Fruit fly (Drosophila melanogaster) whole organism, embryonic: ENCODE data around the gene ebd1.

Experiments used
- Atf3 ChIP-seq: fragments of 200-800 bp; sonication (Bioruptor generic); optimal IDR thresholded peaks from 3 replicates; lab custom pipeline; 2016; ENCODE audit warnings: missing biosample characterization, missing genetic modification characterization
- CG10209 ChIP-seq: fragments of 200-800 bp; sonication (Bioruptor generic); optimal IDR thresholded peaks from 3 replicates; lab custom pipeline; 2017; ENCODE audit warnings: missing biosample characterization, mild to moderate bottlenecking, missing genetic modification characterization, missing genetic modification reagents
- CG10654 ChIP-seq: fragments of 200-800 bp; sonication (Bioruptor generic); optimal IDR thresholded peaks from 2 replicates; lab custom pipeline; 2016; ENCODE audit warnings: missing biosample characterization, missing genetic modification characterization
- CG11247 ChIP-seq: fragments of 200-800 bp; sonication (Bioruptor generic); IDR thresholded peaks from 2 replicates; pipeline ENCODE4 v1.3.6; 2022; ENCODE audit warnings: missing biosample characterization, missing genetic modification characterization
- CG12071 ChIP-seq: fragments of 200-800 bp; sonication (Bioruptor generic); optimal IDR thresholded peaks from 3 replicates; lab custom pipeline; 2018; ENCODE audit warnings: missing biosample characterization, mild to moderate bottlenecking, missing genetic modification characterization
- CG12942 ChIP-seq: fragments of 200-800 bp; sonication (Bioruptor generic); optimal IDR thresholded peaks from 3 replicates; lab custom pipeline; 2016; ENCODE audit warnings: missing biosample characterization, missing genetic modification characterization
- CG14050 ChIP-seq: fragments of 200-800 bp; sonication (Bioruptor generic); IDR thresholded peaks from 3 replicates; pipeline ENCODE4 v1.3.6; 2022; ENCODE audit warnings: missing biosample characterization, missing genetic modification characterization
- CG14441 ChIP-seq: fragments of 200-800 bp; sonication (Bioruptor generic); IDR thresholded peaks from 2 replicates; pipeline ENCODE4 v1.3.6; 2022; ENCODE audit warnings: missing biosample characterization, missing genetic modification characterization
- CG15073 ChIP-seq: fragments of 200-800 bp; sonication (Bioruptor generic); optimal IDR thresholded peaks from 2 replicates; lab custom pipeline; 2016; ENCODE audit warnings: missing biosample characterization, missing genetic modification characterization
- CG17361 ChIP-seq: fragments of 200-800 bp; sonication (Bioruptor generic); IDR thresholded peaks from 3 replicates; pipeline ENCODE4 v1.3.6; 2022; ENCODE audit warnings: missing biosample characterization, missing genetic modification characterization
- CG17568 ChIP-seq: fragments of 200-800 bp; sonication (Bioruptor generic); optimal IDR thresholded peaks from 2 replicates; lab custom pipeline; 2018; ENCODE audit warnings: missing biosample characterization, mild to moderate bottlenecking, missing genetic modification characterization, moderate library complexity
- CG2116 ChIP-seq: fragments of 200-800 bp; sonication (Bioruptor generic); optimal IDR thresholded peaks from 3 replicates; lab custom pipeline; 2018; ENCODE audit warnings: missing biosample characterization, mild to moderate bottlenecking, missing genetic modification characterization
- CG2202 ChIP-seq: fragments of 200-800 bp; sonication (Bioruptor generic); optimal IDR thresholded peaks from 2 replicates; lab custom pipeline; 2018; ENCODE audit warnings: missing biosample characterization, mild to moderate bottlenecking, missing genetic modification characterization
- CG30403 ChIP-seq: fragments of 200-800 bp; sonication (Bioruptor generic); optimal IDR thresholded peaks from 3 replicates; lab custom pipeline; 2016; ENCODE audit warnings: missing biosample characterization, missing genetic modification characterization
- CG34376 ChIP-seq: fragments of 200-800 bp; sonication (Bioruptor generic); optimal IDR thresholded peaks from 2 replicates; lab custom pipeline; 2018; ENCODE audit warnings: missing biosample characterization, mild to moderate bottlenecking, missing genetic modification characterization
- CG3726 ChIP-seq: fragments of 200-800 bp; sonication (Bioruptor generic); IDR thresholded peaks from 3 replicates; pipeline ENCODE4, ENCODE4 v1.3.6; 2022; ENCODE audit warnings: missing biosample characterization, missing genetic modification characterization
- CG4424 ChIP-seq: fragments of 200-800 bp; sonication (Bioruptor generic); optimal IDR thresholded peaks from 3 replicates; lab custom pipeline; 2016; ENCODE audit warnings: missing biosample characterization, missing genetic modification characterization
- CG6254 ChIP-seq: fragments of 200-800 bp; sonication (Bioruptor generic); optimal IDR thresholded peaks from 3 replicates; lab custom pipeline; 2017; ENCODE audit warnings: mild to moderate bottlenecking, missing biosample characterization, missing genetic modification reagents, missing genetic modification characterization
- CG8089 ChIP-seq: fragments of 200-800 bp; sonication (Bioruptor generic); optimal IDR thresholded peaks from 3 replicates; lab custom pipeline; 2016; ENCODE audit warnings: missing biosample characterization, missing genetic modification characterization
- Camta ChIP-seq: fragments of 200-800 bp; sonication (Bioruptor generic); optimal IDR thresholded peaks from 2 replicates; lab custom pipeline; 2016; ENCODE audit warnings: missing biosample characterization, missing genetic modification characterization
- CoRest ChIP-seq: fragments of 200-800 bp; sonication (Bioruptor generic); optimal IDR thresholded peaks from 3 replicates; lab custom pipeline; 2018; ENCODE audit warnings: missing biosample characterization, mild to moderate bottlenecking, missing genetic modification characterization, moderate library complexity
- Dad ChIP-seq: fragments of 200-800 bp; sonication (Bioruptor generic); optimal IDR thresholded peaks from 3 replicates; lab custom pipeline; 2016; ENCODE audit warnings: missing biosample characterization, missing genetic modification characterization
- Doc3 ChIP-seq: fragments of 200-800 bp; sonication (Bioruptor generic); IDR thresholded peaks from 3 replicates; pipeline ENCODE4 v1.3.6; 2022; ENCODE audit warnings: missing biosample characterization, missing genetic modification characterization; ENCODE audit not compliant: partially characterized antibody
- Dp ChIP-seq: fragments of 200-800 bp; sonication (Bioruptor generic); optimal IDR thresholded peaks from 2 replicates; lab custom pipeline; 2018; ENCODE audit warnings: missing biosample characterization, mild to moderate bottlenecking, missing genetic modification characterization, moderate library complexity
- Eip74EF ChIP-seq, 2 experiments: fragments of 200-800 bp in 1 of 2; fragments of >200 bp in 1 of 2; sonication (Bioruptor generic) in 1 of 2; optimal IDR thresholded peaks; 2 replicates each; lab custom pipeline; 2017 to 2019; ENCODE audit warnings: missing biosample characterization in 2 of 2, missing genetic modification characterization in 2 of 2, mild to moderate bottlenecking in 1 of 2, moderate library complexity in 1 of 2
- Elba2 ChIP-seq: fragments of 200-800 bp; sonication (Bioruptor generic); optimal IDR thresholded peaks from 3 replicates; lab custom pipeline; 2016; ENCODE audit warnings: missing biosample characterization, missing genetic modification characterization
- Gsc ChIP-seq: fragments of 200-800 bp; sonication (Bioruptor generic); IDR thresholded peaks from 2 replicates; pipeline ENCODE4 v1.3.6; 2022; ENCODE audit warnings: missing biosample characterization, missing genetic modification characterization
- HLH4C ChIP-seq: fragments of 200-800 bp; sonication (Bioruptor generic); IDR thresholded peaks from 3 replicates; pipeline ENCODE4 v1.3.6; 2022; ENCODE audit warnings: missing biosample characterization, missing genetic modification characterization; ENCODE audit not compliant: partially characterized antibody
- Hr3 ChIP-seq: fragments of 200-800 bp; sonication (Bioruptor generic); optimal IDR thresholded peaks from 3 replicates; lab custom pipeline; 2016; ENCODE audit warnings: missing biosample characterization, missing genetic modification characterization
- NC2α ChIP-seq: fragments of 200-800 bp; sonication (Bioruptor generic); optimal IDR thresholded peaks from 2 replicates; lab custom pipeline; 2016; ENCODE audit warnings: missing biosample characterization, missing genetic modification characterization
- Optix ChIP-seq: fragments of 200-800 bp; sonication (Bioruptor generic); IDR thresholded peaks from 3 replicates; pipeline ENCODE4 v1.3.6; 2022; ENCODE audit warnings: missing biosample characterization, missing genetic modification characterization
- Spps ChIP-seq: fragments of 200-800 bp; sonication (Bioruptor generic); optimal IDR thresholded peaks from 2 replicates; lab custom pipeline; 2018; ENCODE audit warnings: missing biosample characterization, mild to moderate bottlenecking, missing genetic modification characterization
- ac ChIP-seq: fragments of 200-800 bp; sonication (Bioruptor generic); optimal IDR thresholded peaks from 3 replicates; lab custom pipeline; 2017; ENCODE audit warnings: missing biosample characterization, mild to moderate bottlenecking, missing genetic modification characterization
- amos ChIP-seq: fragments of 200-800 bp; sonication (Bioruptor generic); IDR thresholded peaks from 2 replicates; pipeline ENCODE4 v1.3.6; 2022; ENCODE audit warnings: missing biosample characterization, missing genetic modification characterization; ENCODE audit not compliant: partially characterized antibody
- chif ChIP-seq, 2 experiments: fragments of 200-800 bp; sonication (Bioruptor generic); optimal IDR thresholded peaks; 3 replicates each; lab custom pipeline; 2016; ENCODE audit warnings: missing biosample characterization in 2 of 2, missing genetic modification characterization in 2 of 2
- croc ChIP-seq: fragments of 200-800 bp; sonication (Bioruptor generic); conservative IDR thresholded peaks from 3 replicates; pipeline ENCODE4 v1.3.6; 2022; ENCODE audit warnings: missing biosample characterization, missing genetic modification characterization
- dmrt11E ChIP-seq: fragments of 200-800 bp; sonication (Bioruptor generic); optimal IDR thresholded peaks from 3 replicates; lab custom pipeline; 2018; ENCODE audit warnings: missing biosample characterization, mild to moderate bottlenecking, missing genetic modification characterization, moderate library complexity
- fu2 ChIP-seq: fragments of 200-800 bp; sonication (Bioruptor generic); optimal IDR thresholded peaks from 2 replicates; lab custom pipeline; 2016; ENCODE audit warnings: missing biosample characterization, missing genetic modification characterization
- hbn ChIP-seq: fragments of 200-800 bp; sonication (Bioruptor generic); IDR thresholded peaks from 2 replicates; pipeline ENCODE4 v1.3.6; 2022; ENCODE audit warnings: missing biosample characterization, missing genetic modification characterization; ENCODE audit not compliant: partially characterized antibody
- ind ChIP-seq: fragments of 200-800 bp; sonication (Bioruptor generic); optimal IDR thresholded peaks from 3 replicates; lab custom pipeline; 2016; ENCODE audit warnings: missing biosample characterization, missing genetic modification characterization
- kah ChIP-seq: fragments of 200-800 bp; sonication (Bioruptor generic); optimal IDR thresholded peaks from 2 replicates; lab custom pipeline; 2018; ENCODE audit warnings: missing biosample characterization, mild to moderate bottlenecking, missing genetic modification characterization
- mld ChIP-seq: fragments of 200-800 bp; sonication (Bioruptor generic); IDR thresholded peaks from 3 replicates; pipeline ENCODE4 v1.3.6; 2022; ENCODE audit warnings: missing biosample characterization, missing genetic modification characterization; ENCODE audit not compliant: partially characterized antibody
- row ChIP-seq: fragments of 200-800 bp; sonication (Bioruptor generic); IDR thresholded peaks from 3 replicates; pipeline ENCODE4 v1.3.6; 2022; ENCODE audit warnings: missing biosample characterization, missing genetic modification characterization
- run ChIP-seq: fragments of 200-800 bp; sonication (Bioruptor generic); optimal IDR thresholded peaks from 3 replicates; lab custom pipeline; 2018; ENCODE audit warnings: missing biosample characterization, mild to moderate bottlenecking, missing genetic modification characterization
- schlank ChIP-seq: fragments of 200-800 bp; sonication (Bioruptor generic); optimal IDR thresholded peaks from 2 replicates; lab custom pipeline; 2018; ENCODE audit warnings: missing biosample characterization, mild to moderate bottlenecking, missing genetic modification characterization
- sisA ChIP-seq: fragments of 200-800 bp; sonication (Bioruptor generic); IDR thresholded peaks from 2 replicates; pipeline ENCODE4 v1.3.6; 2022; ENCODE audit warnings: missing biosample characterization, missing genetic modification characterization
- slou ChIP-seq: fragments of 200-800 bp; sonication (Bioruptor generic); optimal IDR thresholded peaks from 3 replicates; lab custom pipeline; 2016; ENCODE audit warnings: missing biosample characterization, missing genetic modification characterization
- ssp ChIP-seq: fragments of 200-800 bp; sonication (Bioruptor generic); IDR thresholded peaks from 2 replicates; pipeline ENCODE4 v1.3.6; 2022; ENCODE audit warnings: missing biosample characterization, missing genetic modification characterization
- twi ChIP-seq: fragments of 200-800 bp; optimal IDR thresholded peaks from 2 replicates; lab custom pipeline; 2019; ENCODE audit warnings: missing biosample characterization, mild to moderate bottlenecking, missing genetic modification characterization, moderate library complexity
- vnd ChIP-seq: fragments of 200-800 bp; sonication (Bioruptor generic); IDR thresholded peaks from 3 replicates; pipeline ENCODE4 v1.3.6; 2022; ENCODE audit warnings: missing biosample characterization, missing genetic modification characterization; ENCODE audit not compliant: partially characterized antibody

The ebd1 gene

DNA sequence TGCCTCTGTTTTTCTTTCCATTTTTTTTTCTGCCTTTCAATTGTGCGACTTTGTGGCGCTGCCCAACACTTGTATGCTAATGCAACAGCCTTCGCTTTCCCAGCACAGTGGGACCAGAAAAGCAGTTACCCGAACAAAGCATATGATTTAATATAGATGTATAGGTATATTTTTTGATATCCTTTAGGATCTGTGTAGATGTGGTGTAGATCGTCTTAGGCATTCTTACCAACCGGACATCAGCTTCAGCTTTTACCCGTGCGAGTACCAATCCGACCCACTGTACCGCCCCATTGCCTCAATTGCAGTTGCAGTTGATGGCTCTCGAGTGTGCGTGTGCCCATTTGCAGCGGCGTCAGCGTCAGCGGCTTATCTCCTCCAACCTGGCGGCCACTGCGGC is 48.9 kb downstream of the ebd1 start (continued):
- TF ChIP-seq ssp (GFP tag; lab: Robert Waterston, UW) (peak; percentile 50; the same call in 1 of the 2 replicates), CG14441 (GFP tag; lab: Robert Waterston, UW) (peak; percentile 57), CG10654 (GFP tag; lab: Kevin White, UChicago) (peak; percentile 33), Optix (GFP tag; lab: Robert Waterston, UW) (peak; percentile 60; the same call in 1 of the 3 replicates), Dad (GFP tag; lab: Kevin White, UChicago) (peak; percentile 62), HLH4C (no peak), CG2202 (tag; lab: Kevin White, UChicago) (peak; percentile 52), CG11247 (peak; percentile 58), CG17568 (GFP tag; lab: Kevin White, UChicago) (peak; percentile 35), fu2 (GFP tag; lab: Kevin White, UChicago) (peak; percentile 19), kah (GFP tag; lab: Kevin White, UChicago) (no peak), amos (GFP tag; lab: Robert Waterston, UW) (no peak), Spps (tag; lab: Kevin White, UChicago) (peak; percentile 58), CG10209 (GFP tag; lab: Kevin White, UChicago) (peak; percentile 70), sisA (GFP tag; lab: Robert Waterston, UW) (peak; percentile 72), CG15073 (GFP tag; lab: Kevin White, UChicago) (no peak), Atf3 (GFP tag; lab: Kevin White, UChicago) (peak; percentile 13), Doc3 (GFP tag; lab: Robert Waterston, UW) (no peak), CG34376 (GFP tag; lab: Kevin White, UChicago) (no peak), mld (GFP tag; lab: Robert Waterston, UW) (no peak), twi (peak; percentile 2), Camta (GFP tag; lab: Kevin White, UChicago) (peak; percentile 16), CoRest (tag; lab: Kevin White, UChicago) (peak; percentile 51), CG14050 (GFP tag; lab: Robert Waterston, UW) (peak; percentile 50; the same call in 2 of the 3 replicates), CG3726 (0 out of 3 replicates have a peak, but pooled peaks have one; percentile 54), CG2116 (GFP tag; lab: Kevin White, UChicago) (peak; percentile 23), CG4424 (GFP tag; lab: Kevin White, UChicago) (peak; percentile 75), croc (peak; percentile 50), NC2α (no peak), Eip74EF (GFP tag; optimal IDR thresholded peaks at IDR 0.05; lab: Kevin White, UChicago) (no peak), Gsc (peak; percentile 57), ac (GFP tag; lab: Kevin White, UChicago) (peak; percentile 28), Elba2 (no peak), Hr3 (GFP tag; lab: Kevin White, UChicago) (peak; percentile 57), CG12942 (GFP tag; lab: Kevin White, UChicago) (peak; percentile 27), ind (GFP tag; lab: Kevin White, UChicago) (peak; percentile 69), run (tag; lab: Kevin White, UChicago) (peak; percentile 9), chif (GFP tag; optimal IDR thresholded peaks at IDR 0.05; lab: Kevin White, UChicago) (peak; percentile 70 to 73), CG12071 (GFP tag; lab: Kevin White, UChicago) (peak; percentile 60), slou (GFP tag; lab: Kevin White, UChicago) (no peak), dmrt11E (tag; lab: Kevin White, UChicago) (peak; percentile 71), row (peak; percentile 71), hbn (GFP tag; lab: Robert Waterston, UW) (no peak), CG30403 (GFP tag; lab: Kevin White, UChicago) (peak; percentile 54), CG6254 (GFP tag; lab: Kevin White, UChicago) (peak; percentile 59), Dp (GFP tag; lab: Kevin White, UChicago) (no peak), CG8089 (GFP tag; lab: Kevin White, UChicago) (peak; percentile 37), schlank (no peak), vnd (no peak), CG17361 (GFP tag; lab: Robert Waterston, UW) (peak; percentile 55; the same call in 2 of the 3 replicates)
